Fruit fly (Drosophila melanogaster) whole organism, embryonic: ENCODE results near the gene Ids.

Experiments
- B-H1 ChIP-seq: fragments of 200-800 bp; sonication (Bioruptor generic); IDR thresholded peaks from 3 replicates; pipeline ENCODE4 v1.3.6; 2022; ENCODE audit warnings: missing biosample characterization, missing genetic modification characterization
- B-H2 ChIP-seq: fragments of 200-800 bp; sonication (Bioruptor generic); optimal IDR thresholded peaks from 2 replicates; lab custom pipeline; 2018; ENCODE audit warnings: missing biosample characterization, mild to moderate bottlenecking, missing genetic modification characterization
- BEAF-32 ChIP-seq: fragments of 200-800 bp; sonication (Bioruptor generic); optimal IDR thresholded peaks from 3 replicates; lab custom pipeline; 2017; ENCODE audit warnings: missing biosample characterization, missing genetic modification characterization, mild to moderate bottlenecking, moderate library complexity, missing genetic modification reagents
- CG10274 ChIP-seq: fragments of 200-800 bp; sonication (Bioruptor generic); optimal IDR thresholded peaks from 3 replicates; lab custom pipeline; 2017; ENCODE audit warnings: missing biosample characterization, mild to moderate bottlenecking, missing genetic modification characterization
- CG11093 ChIP-seq: fragments of 200-800 bp; sonication (Bioruptor generic); IDR thresholded peaks from 3 replicates; pipeline ENCODE4 v1.3.6; 2022; ENCODE audit warnings: missing biosample characterization, missing genetic modification characterization
- CG12236 ChIP-seq: fragments of 200-800 bp; sonication (Bioruptor generic); optimal IDR thresholded peaks from 2 replicates; lab custom pipeline; 2016; ENCODE audit warnings: missing biosample characterization, missing genetic modification characterization
- CG12942 ChIP-seq: fragments of 200-800 bp; sonication (Bioruptor generic); optimal IDR thresholded peaks from 3 replicates; lab custom pipeline; 2016; ENCODE audit warnings: missing biosample characterization, missing genetic modification characterization
- CG13123 ChIP-seq: fragments of 200-800 bp; sonication (Bioruptor generic); optimal IDR thresholded peaks from 2 replicates; lab custom pipeline; 2016; ENCODE audit warnings: missing biosample characterization, missing genetic modification characterization
- CG14667 ChIP-seq: fragments of 200-800 bp; sonication (Bioruptor generic); IDR thresholded peaks from 2 replicates; pipeline ENCODE4 v1.3.6; 2022; ENCODE audit warnings: missing biosample characterization, missing genetic modification characterization
- CG16779 ChIP-seq: fragments of 200-800 bp; sonication (Bioruptor generic); IDR thresholded peaks from 2 replicates; pipeline ENCODE4 v1.3.6; 2022; ENCODE audit warnings: missing biosample characterization, missing genetic modification characterization
- CG16813 ChIP-seq: fragments of 200-800 bp; sonication (Bioruptor generic); IDR thresholded peaks from 3 replicates; pipeline ENCODE4 v1.3.6; 2022; ENCODE audit warnings: missing biosample characterization, missing genetic modification characterization; ENCODE audit not compliant: partially characterized antibody
- CG18011 ChIP-seq: fragments of 200-800 bp; sonication (Bioruptor generic); optimal IDR thresholded peaks from 2 replicates; lab custom pipeline; 2017; ENCODE audit warnings: missing biosample characterization, missing genetic modification characterization, mild to moderate bottlenecking, moderate library complexity, missing genotype
- CG2129 ChIP-seq: fragments of 200-800 bp; sonication (Bioruptor generic); IDR thresholded peaks from 2 replicates; pipeline ENCODE4 v1.3.6; 2022; ENCODE audit warnings: missing biosample characterization, missing genetic modification characterization; ENCODE audit not compliant: partially characterized antibody
- CG2678 ChIP-seq: fragments of 200-800 bp; sonication (Bioruptor generic); optimal IDR thresholded peaks from 3 replicates; lab custom pipeline; 2019; ENCODE audit warnings: missing biosample characterization, mild to moderate bottlenecking, missing genetic modification characterization, moderate library complexity
- CG2875 ChIP-seq: fragments of 200-800 bp; sonication (Bioruptor generic); optimal IDR thresholded peaks from 2 replicates; lab custom pipeline; 2017; ENCODE audit warnings: missing biosample characterization, mild to moderate bottlenecking, missing genetic modification characterization, missing genetic modification reagents
- CG42726 ChIP-seq: fragments of 200-800 bp; sonication (Bioruptor generic); IDR thresholded peaks from 2 replicates; pipeline ENCODE4 v1.3.6; 2022; ENCODE audit warnings: missing biosample characterization, missing genetic modification characterization; ENCODE audit not compliant: partially characterized antibody
- CG4328 ChIP-seq: fragments of 200-800 bp; sonication (Bioruptor generic); optimal IDR thresholded peaks from 3 replicates; lab custom pipeline; 2017; ENCODE audit warnings: missing biosample characterization, missing genetic modification reagents, missing genetic modification characterization
- CG7928 ChIP-seq: fragments of 200-800 bp; sonication (Bioruptor generic); optimal IDR thresholded peaks from 2 replicates; lab custom pipeline; 2017; ENCODE audit warnings: missing biosample characterization, mild to moderate bottlenecking, missing genetic modification characterization
- CG9215 ChIP-seq: fragments of 200-800 bp; sonication (Bioruptor generic); IDR thresholded peaks from 2 replicates; pipeline ENCODE4 v1.3.6; 2022; ENCODE audit warnings: missing biosample characterization, missing genetic modification characterization
- CG9609 ChIP-seq: fragments of 200-800 bp; sonication (Bioruptor generic); optimal IDR thresholded peaks from 3 replicates; lab custom pipeline; 2016; ENCODE audit warnings: missing biosample characterization, missing genetic modification characterization
- Camta ChIP-seq: fragments of 200-800 bp; sonication (Bioruptor generic); optimal IDR thresholded peaks from 2 replicates; lab custom pipeline; 2016; ENCODE audit warnings: missing biosample characterization, missing genetic modification characterization
- Dad ChIP-seq: fragments of 200-800 bp; sonication (Bioruptor generic); optimal IDR thresholded peaks from 3 replicates; lab custom pipeline; 2016; ENCODE audit warnings: missing biosample characterization, missing genetic modification characterization
- Deaf1 ChIP-seq: fragments of 200-800 bp; optimal IDR thresholded peaks from 3 replicates; lab custom pipeline; 2019; ENCODE audit warnings: missing biosample characterization, mild to moderate bottlenecking, missing genetic modification characterization, moderate library complexity
- Dek ChIP-seq: fragments of 200-800 bp; sonication (Bioruptor generic); optimal IDR thresholded peaks from 3 replicates; lab custom pipeline; 2019; ENCODE audit warnings: missing biosample characterization, mild to moderate bottlenecking, missing genetic modification characterization, moderate library complexity
- Dp ChIP-seq: fragments of 200-800 bp; sonication (Bioruptor generic); optimal IDR thresholded peaks from 2 replicates; lab custom pipeline; 2018; ENCODE audit warnings: missing biosample characterization, mild to moderate bottlenecking, missing genetic modification characterization, moderate library complexity
- Drgx ChIP-seq: fragments of 200-800 bp; sonication (Bioruptor generic); IDR thresholded peaks from 2 replicates; pipeline ENCODE4 v1.3.6; 2022; ENCODE audit warnings: missing biosample characterization, missing genetic modification characterization
- Lpt ChIP-seq: fragments of >200 bp; optimal IDR thresholded peaks from 2 replicates; lab custom pipeline; 2018; ENCODE audit warnings: missing biosample characterization, missing genetic modification characterization
- Rx ChIP-seq: fragments of 200-800 bp; sonication (Bioruptor generic); IDR thresholded peaks from 2 replicates; pipeline ENCODE4 v1.3.6; 2022; ENCODE audit warnings: missing biosample characterization, missing genetic modification characterization
- bcd ChIP-seq: fragments of 200-800 bp; sonication (Bioruptor generic); optimal IDR thresholded peaks from 2 replicates; lab custom pipeline; 2017; ENCODE audit warnings: missing biosample characterization, mild to moderate bottlenecking, missing genetic modification characterization
- bsh ChIP-seq, 2 experiments: fragments of 200-800 bp; sonication (Bioruptor generic); optimal IDR thresholded peaks; 2 replicates each; lab custom pipeline; 2017 to 2018; ENCODE audit warnings: mild to moderate bottlenecking in 2 of 2, missing biosample characterization in 2 of 2, missing genetic modification characterization in 2 of 2, moderate library complexity in 1 of 2
- chm ChIP-seq: fragments of 200-800 bp; sonication (Bioruptor generic); IDR thresholded peaks from 2 replicates; pipeline ENCODE4 v1.3.6; 2022; ENCODE audit warnings: missing biosample characterization, missing genetic modification characterization
- ci ChIP-seq: fragments of 200-800 bp; sonication (Bioruptor generic); IDR thresholded peaks from 3 replicates; pipeline ENCODE4 v1.3.6; 2022; ENCODE audit warnings: missing biosample characterization, missing genetic modification characterization
- dysf ChIP-seq: fragments of 200-800 bp; sonication (Bioruptor generic); IDR thresholded peaks from 3 replicates; pipeline ENCODE4 v1.3.6; 2022; ENCODE audit warnings: missing biosample characterization, missing genetic modification characterization
- ewg ChIP-seq: fragments of 200-800 bp; sonication (Bioruptor generic); optimal IDR thresholded peaks from 3 replicates; lab custom pipeline; 2017; ENCODE audit warnings: mild to moderate bottlenecking, missing biosample characterization, missing genetic modification reagents, missing genetic modification characterization
- exex ChIP-seq: fragments of 200-800 bp; sonication (Bioruptor generic); optimal IDR thresholded peaks from 4 replicates; lab custom pipeline; 2018; ENCODE audit warnings: missing biosample characterization, mild to moderate bottlenecking, missing genetic modification characterization, moderate library complexity
- gem ChIP-seq: fragments of 200-800 bp; sonication (Bioruptor generic); optimal IDR thresholded peaks from 2 replicates; lab custom pipeline; 2019; ENCODE audit warnings: missing biosample characterization, mild to moderate bottlenecking, missing genetic modification characterization, moderate library complexity
- grau ChIP-seq: fragments of 200-800 bp; optimal IDR thresholded peaks from 3 replicates; lab custom pipeline; 2019; ENCODE audit warnings: missing biosample characterization, mild to moderate bottlenecking, missing genetic modification characterization, moderate library complexity
- gro ChIP-seq: fragments of 200-800 bp; sonication (Bioruptor generic); optimal IDR thresholded peaks from 2 replicates; lab custom pipeline; 2016; ENCODE audit warnings: missing biosample characterization, missing genetic modification characterization
- hkb ChIP-seq, 2 experiments: fragments of 200-800 bp in 1 of 2; fragments of >200 bp in 1 of 2; sonication (Bioruptor generic) in 1 of 2; IDR thresholded peaks in 1 of 2; optimal IDR thresholded peaks in 1 of 2; 2 replicates each; pipeline versions ENCODE4 v1.3.6 to Lab custom; 2017 to 2022; ENCODE audit warnings: missing biosample characterization in 1 of 2, missing genetic modification characterization in 1 of 2
- hth ChIP-seq: fragments of >200 bp; optimal IDR thresholded peaks from 2 replicates; lab custom pipeline; 2017; ENCODE audit warnings: inconsistent platforms
- insv ChIP-seq, 2 experiments: fragments of 200-800 bp; sonication (Bioruptor generic); optimal IDR thresholded peaks; 3 replicates each; lab custom pipeline; 2016 to 2018; ENCODE audit warnings: missing biosample characterization in 2 of 2, missing genetic modification characterization in 2 of 2
- kah ChIP-seq: fragments of 200-800 bp; sonication (Bioruptor generic); optimal IDR thresholded peaks from 2 replicates; lab custom pipeline; 2018; ENCODE audit warnings: missing biosample characterization, mild to moderate bottlenecking, missing genetic modification characterization
- lola ChIP-seq, 3 experiments: fragments of >200 bp in 2 of 3; fragments of 200-800 bp in 1 of 3; sonication (Bioruptor generic) in 1 of 3; optimal IDR thresholded peaks; 2 replicates each; lab custom pipeline; 2017 to 2019; ENCODE audit warnings: missing biosample characterization in 3 of 3, missing genetic modification characterization in 3 of 3, mild to moderate bottlenecking in 1 of 3, moderate library complexity in 1 of 3
- sna ChIP-seq: fragments of 200-800 bp; sonication (Bioruptor generic); IDR thresholded peaks from 2 replicates; pipeline ENCODE4 v1.3.6; 2022; ENCODE audit warnings: missing biosample characterization, missing genetic modification characterization; ENCODE audit not compliant: partially characterized antibody
- tgo ChIP-seq: fragments of 200-800 bp; sonication (Bioruptor generic); IDR thresholded peaks from 3 replicates; pipeline ENCODE4 v1.3.6; 2022; ENCODE audit warnings: missing biosample characterization, missing genetic modification characterization
- toy ChIP-seq: fragments of 200-800 bp; sonication (Bioruptor generic); IDR thresholded peaks from 2 replicates; pipeline ENCODE4 v1.3.6; 2022; ENCODE audit warnings: missing biosample characterization, missing genetic modification characterization
- vfl ChIP-seq: fragments of 200-800 bp; sonication (Bioruptor generic); optimal IDR thresholded peaks from 2 replicates; lab custom pipeline; 2016; ENCODE audit warnings: missing biosample characterization, missing genetic modification characterization
- zfh2 ChIP-seq: fragments of 200-800 bp; sonication (Bioruptor generic); optimal IDR thresholded peaks from 2 replicates; lab custom pipeline; 2016; ENCODE audit warnings: missing biosample characterization, missing genetic modification characterization

Ids gene

DNA sequence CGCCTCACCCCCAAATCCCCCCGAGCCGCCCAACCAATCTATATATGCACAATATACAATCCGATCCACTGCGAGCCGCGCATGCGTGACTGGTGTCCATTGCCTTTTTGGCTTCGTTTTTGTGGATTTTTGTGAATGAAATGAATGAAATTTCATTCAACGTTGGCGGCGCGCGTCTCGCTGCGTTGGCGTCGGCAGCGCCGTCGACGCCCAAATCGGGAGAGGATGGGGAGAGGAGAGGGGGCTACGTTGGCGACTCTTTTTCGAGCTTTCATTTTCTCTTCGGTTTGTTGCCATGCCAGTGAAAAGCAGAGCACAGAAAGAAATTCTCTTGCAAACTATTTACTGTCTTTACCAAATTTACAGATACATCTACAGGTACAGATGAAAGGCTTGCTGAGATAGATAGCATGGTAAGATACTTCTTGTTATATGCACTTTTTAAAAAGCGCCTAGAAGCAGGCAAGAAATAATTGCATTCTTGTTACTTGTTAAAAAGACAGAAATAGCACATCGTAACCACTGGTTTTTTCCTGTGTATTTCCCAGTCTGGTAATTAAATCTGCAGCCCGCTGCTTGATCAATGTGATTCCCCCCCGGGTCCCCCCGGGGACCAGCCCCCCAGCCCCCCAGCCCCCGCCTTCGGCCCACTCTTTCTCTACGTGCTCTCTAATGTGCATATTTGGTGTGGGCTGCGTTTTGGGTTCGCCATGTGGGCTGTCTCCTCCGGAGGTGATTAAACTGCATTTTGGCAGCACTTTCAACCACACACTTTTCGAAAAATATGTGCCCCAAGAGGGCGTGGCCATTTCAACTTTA is 2.4 kb downstream of the Ids start (continued):
- no peak for TF ChIP-seq toy
- no peak for TF ChIP-seq BEAF-32 (GFP tag; lab: Kevin White, UChicago)
- TF ChIP-seq lola (GFP tag; optimal IDR thresholded peaks at IDR 0.05; lab: Kevin White, UChicago), result peak in 1 of 3 experiments; percentile 41
- peak; percentile 53 for TF ChIP-seq grau (tag; lab: Kevin White, UChicago)
- TF ChIP-seq Camta, result no peak
- TF ChIP-seq kah (GFP tag; lab: Kevin White, UChicago), result peak; percentile 26
- no peak for TF ChIP-seq hkb (optimal IDR thresholded peaks at IDR 0.05; lab: Kevin White, UChicago)
- TF ChIP-seq hkb (GFP tag; IDR thresholded peaks at IDR 0.05; lab: Robert Waterston, UW), result no peak
- TF ChIP-seq bsh (GFP tag; optimal IDR thresholded peaks at IDR 0.05; lab: Kevin White, UChicago), result peak in 1 of 2 experiments; percentile 65
- no peak for TF ChIP-seq chm (GFP tag; lab: Robert Waterston, UW)
- no peak for TF ChIP-seq Lpt (GFP tag; lab: Kevin White, UChicago)
- TF ChIP-seq CG16813 (GFP tag; lab: Robert Waterston, UW), result no peak
- no peak for TF ChIP-seq CG42726 (GFP tag; lab: Robert Waterston, UW)
- no peak for TF ChIP-seq CG7928 (GFP tag; lab: Kevin White, UChicago)
- no peak for TF ChIP-seq Dek
- TF ChIP-seq CG18011 (GFP tag; lab: Kevin White, UChicago), result no peak
- TF ChIP-seq hth (lab: Kevin White, UChicago), result no peak
- no peak for TF ChIP-seq CG12236 (GFP tag; lab: Kevin White, UChicago)
- no peak for TF ChIP-seq CG16779
- peak; percentile 76 for TF ChIP-seq Drgx (GFP tag; lab: Robert Waterston, UW)
- TF ChIP-seq ewg, result peak; percentile 50
- no peak for TF ChIP-seq CG4328 (GFP tag; lab: Kevin White, UChicago)
- TF ChIP-seq bcd (GFP tag; lab: Kevin White, UChicago), result peak; percentile 34
- TF ChIP-seq Dad (GFP tag; lab: Kevin White, UChicago), result no peak
- TF ChIP-seq vfl (GFP tag; lab: Kevin White, UChicago), result no peak
- no peak for TF ChIP-seq gro (GFP tag; lab: Kevin White, UChicago)
- 0 out of 2 replicates have a peak, but pooled peaks have one; percentile 29 for TF ChIP-seq Rx (GFP tag; lab: Robert Waterston, UW)
- no peak for TF ChIP-seq CG9609 (GFP tag; lab: Kevin White, UChicago)
- TF ChIP-seq B-H1 (GFP tag; lab: Robert Waterston, UW), result no peak
- TF ChIP-seq CG2129 (GFP tag; lab: Robert Waterston, UW), result no peak
- TF ChIP-seq tgo, result peak; percentile 45; the same call in 2 of the 3 replicates
- TF ChIP-seq dysf (GFP tag; lab: Robert Waterston, UW), result peak; percentile 45; the same call in 1 of the 3 replicates
- TF ChIP-seq CG11093, result 0 out of 3 replicates have a peak, but pooled peaks have one; percentile 32
- no peak for TF ChIP-seq exex
- TF ChIP-seq CG2875 (GFP tag; lab: Kevin White, UChicago), result peak; percentile 45
- TF ChIP-seq CG13123, result no peak
- TF ChIP-seq CG10274 (GFP tag; lab: Kevin White, UChicago), result no peak
- no peak for TF ChIP-seq CG12942
- peak; percentile 77 for TF ChIP-seq ci (GFP tag; lab: Robert Waterston, UW)
- no peak for TF ChIP-seq insv (GFP tag; optimal IDR thresholded peaks at IDR 0.05; lab: Kevin White, UChicago)
- TF ChIP-seq Deaf1 (tag; lab: Kevin White, UChicago), result no peak
- no peak for TF ChIP-seq B-H2 (GFP tag; lab: Kevin White, UChicago)
- TF ChIP-seq CG9215, result no peak
- peak; percentile 59 for TF ChIP-seq gem (tag; lab: Kevin White, UChicago)
- TF ChIP-seq CG14667 (GFP tag; lab: Robert Waterston, UW), result no peak
- TF ChIP-seq CG2678 (tag; lab: Kevin White, UChicago), result peak; percentile 69
- TF ChIP-seq Dp (GFP tag; lab: Kevin White, UChicago), result no peak
- TF ChIP-seq zfh2 (GFP tag; lab: Kevin White, UChicago), result no peak
- no peak for TF ChIP-seq sna (GFP tag; lab: Robert Waterston, UW)
